Worm (Caenorhabditis elegans) whole organism, L2 larva: Measurements from ENCODE around the gene far-1.

ENCODE experiments used
- C34F6.9 ChIP-seq: fragments of 150-350 bp; optimal IDR thresholded peaks from 2 replicates; lab custom pipeline; 2014; ENCODE audit warnings: missing biosample characterization, missing genetic modification characterization
- F13H6.1 ChIP-seq: sonication (generic microtip); optimal IDR thresholded peaks from 2 replicates; lab custom pipeline; 2016; ENCODE audit warnings: missing genetic modification characterization, missing compliant biosample characterization
- R02D3.7 ChIP-seq: fragments of 150-350 bp; optimal IDR thresholded peaks from 2 replicates; lab custom pipeline; 2014; ENCODE audit warnings: missing biosample characterization, missing genetic modification characterization
- Y55F3AM.14 ChIP-seq: fragments of 200-800 bp; sonication (Bioruptor generic); optimal IDR thresholded peaks from 2 replicates; lab custom pipeline; 2018; ENCODE audit warnings: mild to moderate bottlenecking, missing genetic modification characterization, missing compliant biosample characterization
- ZK546.5 ChIP-seq: sonication (generic microtip); optimal IDR thresholded peaks from 2 replicates; lab custom pipeline; 2017; ENCODE audit warnings: missing biosample characterization, missing genetic modification characterization
- alr-1 ChIP-seq: fragments of 150-350 bp; optimal IDR thresholded peaks from 2 replicates; lab custom pipeline; 2014; ENCODE audit warnings: missing biosample characterization, missing genetic modification characterization
- aly-2 ChIP-seq: fragments of 150-350 bp; optimal IDR thresholded peaks from 2 replicates; lab custom pipeline; 2014; ENCODE audit warnings: missing biosample characterization, missing genetic modification characterization
- ama-1 ChIP-seq: fragments of 150-350 bp; optimal IDR thresholded peaks from 2 replicates; lab custom pipeline; 2018; ENCODE audit warnings: inconsistent platforms
- blmp-1 ChIP-seq: sonication (generic microtip); optimal IDR thresholded peaks from 2 replicates; lab custom pipeline; 2017; ENCODE audit warnings: missing genetic modification characterization, mild to moderate bottlenecking, missing compliant biosample characterization, antibody characterized with exemption, moderate library complexity; ENCODE audit not compliant: insufficient read depth
- ceh-16 ChIP-seq: fragments of 150-350 bp; optimal IDR thresholded peaks from 2 replicates; lab custom pipeline; 2014; ENCODE audit warnings: missing biosample characterization, missing genetic modification characterization
- ceh-82 ChIP-seq: fragments of 150-350 bp; optimal IDR thresholded peaks from 2 replicates; lab custom pipeline; 2014; ENCODE audit warnings: missing biosample characterization, missing genetic modification characterization
- crh-2 ChIP-seq: sonication (generic microtip); optimal IDR thresholded peaks from 2 replicates; lab custom pipeline; 2017; ENCODE audit warnings: missing biosample characterization, missing genetic modification characterization
- dmd-4 ChIP-seq: sonication (generic microtip); optimal IDR thresholded peaks from 2 replicates; lab custom pipeline; 2017; ENCODE audit warnings: missing biosample characterization, missing genetic modification characterization
- egl-27 ChIP-seq: sonication (generic microtip); optimal IDR thresholded peaks from 3 replicates; lab custom pipeline; 2017; ENCODE audit warnings: missing biosample characterization, missing genetic modification reagents, missing genetic modification characterization
- elt-1 ChIP-seq: fragments of 150-350 bp; optimal IDR thresholded peaks from 2 replicates; lab custom pipeline; 2014; ENCODE audit warnings: missing biosample characterization, missing genetic modification characterization
- elt-3 ChIP-seq: sonication (generic microtip); optimal IDR thresholded peaks from 2 replicates; lab custom pipeline; 2017; ENCODE audit warnings: missing biosample characterization, missing genetic modification characterization
- fos-1 ChIP-seq: fragments of 150-350 bp; optimal IDR thresholded peaks from 2 replicates; lab custom pipeline; 2014; ENCODE audit warnings: missing biosample characterization, missing genetic modification characterization
- gmeb-1 ChIP-seq: fragments of 150-350 bp; optimal IDR thresholded peaks from 2 replicates; lab custom pipeline; 2014; ENCODE audit warnings: missing biosample characterization, missing genetic modification characterization
- lin-11 ChIP-seq: fragments of 150-350 bp; sonication (generic microtip); optimal IDR thresholded peaks from 2 replicates; lab custom pipeline; 2014; ENCODE audit warnings: missing biosample characterization, missing genetic modification characterization, inconsistent platforms, mixed read lengths
- lin-13 ChIP-seq: fragments of 150-350 bp; optimal IDR thresholded peaks from 2 replicates; lab custom pipeline; 2014; ENCODE audit warnings: missing biosample characterization, missing genetic modification reagents, missing genetic modification characterization
- lin-39 ChIP-seq: fragments of 150-350 bp; optimal IDR thresholded peaks from 2 replicates; lab custom pipeline; 2014; ENCODE audit warnings: missing biosample characterization, missing genetic modification reagents, missing genetic modification characterization
- lsy-2 ChIP-seq, 2 experiments: fragments of 150-350 bp in 1 of 2; sonication (generic microtip) in 1 of 2; optimal IDR thresholded peaks; 2 replicates each; lab custom pipeline; 2014 to 2017; ENCODE audit warnings: missing biosample characterization in 2 of 2, missing genetic modification characterization in 2 of 2
- mab-5 ChIP-seq: fragments of 150-350 bp; optimal IDR thresholded peaks from 2 replicates; lab custom pipeline; 2014; ENCODE audit warnings: missing biosample characterization, missing genetic modification characterization
- mbf-1 ChIP-seq: sonication (generic microtip); optimal IDR thresholded peaks from 2 replicates; lab custom pipeline; 2017; ENCODE audit warnings: missing biosample characterization, missing genetic modification characterization
- mdl-1 ChIP-seq, 2 experiments: fragments of 150-350 bp in 1 of 2; sonication (generic microtip) in 1 of 2; optimal IDR thresholded peaks; 2 replicates each; lab custom pipeline; 2017; ENCODE audit warnings: missing biosample characterization in 2 of 2, missing genetic modification characterization in 2 of 2
- nhr-10 ChIP-seq: sonication (generic microtip); optimal IDR thresholded peaks from 2 replicates; lab custom pipeline; 2017; ENCODE audit warnings: missing biosample characterization, missing genetic modification characterization
- nhr-11 ChIP-seq: fragments of 150-350 bp; optimal IDR thresholded peaks from 2 replicates; lab custom pipeline; 2014; ENCODE audit warnings: missing biosample characterization, missing genetic modification characterization
- nhr-12 ChIP-seq: fragments of 150-350 bp; optimal IDR thresholded peaks from 2 replicates; lab custom pipeline; 2014; ENCODE audit warnings: missing biosample characterization, missing genetic modification characterization
- nhr-129 ChIP-seq: fragments of 150-350 bp; optimal IDR thresholded peaks from 2 replicates; lab custom pipeline; 2014; ENCODE audit warnings: missing biosample characterization, missing genetic modification characterization
- nhr-21 ChIP-seq: fragments of 150-350 bp; optimal IDR thresholded peaks from 2 replicates; lab custom pipeline; 2014; ENCODE audit warnings: missing biosample characterization, missing genetic modification characterization
- nhr-23 ChIP-seq: fragments of 150-350 bp; optimal IDR thresholded peaks from 2 replicates; lab custom pipeline; 2014; ENCODE audit warnings: missing biosample characterization, missing genetic modification reagents, missing genetic modification characterization
- nhr-237 ChIP-seq: fragments of 150-350 bp; optimal IDR thresholded peaks from 2 replicates; lab custom pipeline; 2014; ENCODE audit warnings: missing biosample characterization, missing genetic modification characterization
- nhr-25 ChIP-seq: fragments of 150-350 bp; sonication (generic microtip); optimal IDR thresholded peaks from 3 replicates; lab custom pipeline; 2014; ENCODE audit warnings: missing biosample characterization, missing genetic modification characterization
- nhr-6 ChIP-seq: fragments of 150-350 bp; optimal IDR thresholded peaks from 2 replicates; lab custom pipeline; 2014; ENCODE audit warnings: missing biosample characterization, missing genetic modification characterization
- nhr-77 ChIP-seq: fragments of 150-350 bp; optimal IDR thresholded peaks from 2 replicates; lab custom pipeline; 2014; ENCODE audit warnings: missing biosample characterization, missing genetic modification characterization
- peb-1 ChIP-seq: fragments of 150-350 bp; optimal IDR thresholded peaks from 2 replicates; lab custom pipeline; 2014; ENCODE audit warnings: missing biosample characterization, missing genetic modification characterization
- sem-4 ChIP-seq: fragments of 150-350 bp; optimal IDR thresholded peaks from 2 replicates; lab custom pipeline; 2014; ENCODE audit warnings: missing biosample characterization, missing genetic modification reagents, missing genetic modification characterization
- skn-1 ChIP-seq: sonication (generic microtip); optimal IDR thresholded peaks from 2 replicates; lab custom pipeline; 2017; ENCODE audit warnings: missing biosample characterization, missing genetic modification characterization
- sma-3 ChIP-seq: sonication (generic microtip); optimal IDR thresholded peaks from 2 replicates; lab custom pipeline; 2016; ENCODE audit warnings: missing genetic modification reagents, missing genetic modification characterization, missing compliant biosample characterization
- sma-9 ChIP-seq, 2 experiments: fragments of 150-350 bp in 1 of 2; sonication (generic microtip) in 1 of 2; optimal IDR thresholded peaks; 2 replicates each; lab custom pipeline; 2014 to 2016; ENCODE audit warnings: missing genetic modification characterization in 2 of 2, mild to moderate bottlenecking in 1 of 2, missing biosample characterization in 1 of 2, missing compliant biosample characterization in 1 of 2, missing genetic modification reagents in 1 of 2, moderate library complexity in 1 of 2
- snpc-4 ChIP-seq: fragments of 150-350 bp; optimal IDR thresholded peaks from 2 replicates; lab custom pipeline; 2014; ENCODE audit warnings: missing biosample characterization, missing genetic modification characterization
- unc-39 ChIP-seq: fragments of 150-350 bp; optimal IDR thresholded peaks from 2 replicates; lab custom pipeline; 2014; ENCODE audit warnings: missing biosample characterization, missing genetic modification characterization
- unc-55 ChIP-seq: fragments of 150-350 bp; sonication (generic microtip); optimal IDR thresholded peaks from 3 replicates; lab custom pipeline; 2014; ENCODE audit warnings: missing biosample characterization, missing genetic modification reagents, missing genetic modification characterization
- unc-62 ChIP-seq: fragments of 150-350 bp; optimal IDR thresholded peaks from 2 replicates; lab custom pipeline; 2014; ENCODE audit warnings: missing biosample characterization, missing genetic modification reagents, missing genetic modification characterization
- zag-1 ChIP-seq: fragments of 150-350 bp; optimal IDR thresholded peaks from 2 replicates; lab custom pipeline; 2014; ENCODE audit warnings: missing biosample characterization, missing genetic modification characterization
- ztf-1 ChIP-seq: fragments of 200-800 bp; sonication (Bioruptor generic); conservative IDR thresholded peaks from 2 replicates; pipeline ENCODE4 v1.3.6; 2022; ENCODE audit warnings: missing genetic modification characterization, missing compliant biosample characterization
- ztf-11 ChIP-seq: sonication (generic microtip); optimal IDR thresholded peaks from 2 replicates; lab custom pipeline; 2017; ENCODE audit warnings: missing biosample characterization, missing genetic modification characterization
- ztf-4 ChIP-seq: fragments of 150-350 bp; optimal IDR thresholded peaks from 2 replicates; lab custom pipeline; 2014; ENCODE audit warnings: missing biosample characterization, missing genetic modification characterization

far-1 gene

DNA sequence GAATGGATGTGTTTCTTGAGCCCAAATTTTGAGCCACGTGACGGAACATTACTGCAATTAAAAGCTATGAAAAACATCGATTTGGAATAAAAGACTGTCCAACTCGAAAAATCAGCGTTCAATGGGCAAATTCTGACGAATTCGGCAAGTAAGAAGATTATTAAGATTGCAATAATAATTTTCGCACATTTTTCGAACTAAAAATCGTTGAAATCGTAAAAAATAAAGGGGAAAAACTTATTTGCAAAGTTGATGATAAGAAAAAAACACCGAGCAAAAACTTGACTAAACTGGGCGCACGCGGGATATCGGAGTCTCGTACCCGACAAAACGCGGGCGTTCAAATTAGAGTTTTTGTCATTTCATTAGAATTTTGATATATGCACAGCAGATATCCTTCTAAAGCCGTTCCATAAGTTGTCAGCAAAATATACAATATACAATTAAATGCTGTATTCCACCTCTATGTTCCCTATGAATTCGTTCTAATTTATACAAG is 8.4 kb upstream of the far-1 start, which contains the start of the genes mccc-2 and mrpl-44:
Gene mccc-2, minus strand, starts transcription at position 51 of the 499 bp plus-strand sequence.
Gene mrpl-44, minus strand, starts transcription at position 51 of the 499 bp plus-strand sequence.
- TF ChIP-seq gmeb-1 (tag; lab: Kevin White, UChicago) (peak; percentile 90), Y55F3AM.14 (GFP tag; lab: Kevin White, UChicago) (no peak), fos-1 (tag; lab: Kevin White, UChicago) (peak; percentile 7), lsy-2 (tag; optimal IDR thresholded peaks at IDR 0.05; lab: Kevin White, UChicago) (peak in 1 of 2 experiments; percentile 40), unc-55 (GFP tag; lab: Kevin White, UChicago) (peak; percentile 51), C34F6.9 (tag; lab: Kevin White, UChicago) (peak; percentile 36)
- TF ChIP-seq, all 48 proteins: peak for 5

ce11 chrIII:9084329-9084728 is 3.4 kb upstream of the far-1 start:
- no peak for TF ChIP-seq dmd-4
- peak in 1 of 2 experiments; percentile 50 for TF ChIP-seq lsy-2 (tag; optimal IDR thresholded peaks at IDR 0.05; lab: Kevin White, UChicago)
- TF ChIP-seq elt-1 (tag; lab: Kevin White, UChicago): no peak
- TF ChIP-seq Y55F3AM.14 (GFP tag; lab: Kevin White, UChicago): no peak
- TF ChIP-seq unc-62 (GFP tag; lab: Kevin White, UChicago): no peak
- no peak for TF ChIP-seq unc-39 (tag; lab: Kevin White, UChicago)
- TF ChIP-seq nhr-77 (tag; lab: Kevin White, UChicago): no peak
- no peak for TF ChIP-seq nhr-6
- TF ChIP-seq elt-3 (tag; lab: Kevin White, UChicago): no peak
- no peak for TF ChIP-seq lin-11
- peak; percentile 9 for TF ChIP-seq lin-39
- TF ChIP-seq ama-1: no peak
- TF ChIP-seq mbf-1 (tag; lab: Kevin White, UChicago): no peak
- no peak for TF ChIP-seq alr-1 (tag; lab: Kevin White, UChicago)
- no peak for TF ChIP-seq skn-1 (tag; lab: Kevin White, UChicago)
- TF ChIP-seq peb-1 (tag; lab: Kevin White, UChicago): no peak
- TF ChIP-seq nhr-237: no peak
- no peak for TF ChIP-seq ztf-4
- TF ChIP-seq blmp-1 (tag; lab: Kevin White, UChicago): no peak
- TF ChIP-seq gmeb-1 (tag; lab: Kevin White, UChicago): no peak
- no peak for TF ChIP-seq R02D3.7
- TF ChIP-seq C34F6.9 (tag; lab: Kevin White, UChicago): peak; percentile 28
- TF ChIP-seq nhr-10 (tag; lab: Kevin White, UChicago): no peak
- no peak for TF ChIP-seq sma-3
- no peak for TF ChIP-seq ZK546.5 (tag; lab: Kevin White, UChicago)
- TF ChIP-seq nhr-21: no peak
- TF ChIP-seq ztf-1 (GFP tag; lab: Robert Waterston, UW): no peak
- TF ChIP-seq snpc-4 (tag; lab: Kevin White, UChicago): no peak
- TF ChIP-seq zag-1 (tag; lab: Kevin White, UChicago): peak; percentile 42
- TF ChIP-seq nhr-23 (tag; lab: Kevin White, UChicago): no peak
- no peak for TF ChIP-seq ztf-11 (tag; lab: Kevin White, UChicago)
- no peak for TF ChIP-seq nhr-11
- TF ChIP-seq sma-9 (GFP tag; optimal IDR thresholded peaks at IDR 0.05; lab: Kevin White, UChicago): peak; percentile 35
- TF ChIP-seq sma-9 (tag; optimal IDR thresholded peaks at IDR 0.05; lab: Kevin White, UChicago): no peak
- peak; percentile 44 for TF ChIP-seq F13H6.1
- TF ChIP-seq ceh-82 (tag; lab: Kevin White, UChicago): no peak
- TF ChIP-seq fos-1 (tag; lab: Kevin White, UChicago): no peak
- TF ChIP-seq nhr-25 (tag; lab: Kevin White, UChicago): no peak
- TF ChIP-seq mab-5 (tag; lab: Kevin White, UChicago): peak; percentile 84
- TF ChIP-seq sem-4 (tag; lab: Kevin White, UChicago): no peak
- no peak for TF ChIP-seq aly-2 (tag; lab: Kevin White, UChicago)
- TF ChIP-seq nhr-129 (tag; lab: Kevin White, UChicago): no peak
- TF ChIP-seq mdl-1 (tag; optimal IDR thresholded peaks at IDR 0.05; lab: Kevin White, UChicago): no peak
- no peak for TF ChIP-seq ceh-16
- no peak for TF ChIP-seq lin-13 (GFP tag; lab: Kevin White, UChicago)
- TF ChIP-seq unc-55 (GFP tag; lab: Kevin White, UChicago): no peak
- no peak for TF ChIP-seq egl-27 (tag; lab: Kevin White, UChicago)
- TF ChIP-seq crh-2 (tag; lab: Kevin White, UChicago): no peak
- no peak for TF ChIP-seq nhr-12 (tag; lab: Kevin White, UChicago)
